1 fruit fly cellular context compared by ENCODE assay signal in the genomic region with DNA sequence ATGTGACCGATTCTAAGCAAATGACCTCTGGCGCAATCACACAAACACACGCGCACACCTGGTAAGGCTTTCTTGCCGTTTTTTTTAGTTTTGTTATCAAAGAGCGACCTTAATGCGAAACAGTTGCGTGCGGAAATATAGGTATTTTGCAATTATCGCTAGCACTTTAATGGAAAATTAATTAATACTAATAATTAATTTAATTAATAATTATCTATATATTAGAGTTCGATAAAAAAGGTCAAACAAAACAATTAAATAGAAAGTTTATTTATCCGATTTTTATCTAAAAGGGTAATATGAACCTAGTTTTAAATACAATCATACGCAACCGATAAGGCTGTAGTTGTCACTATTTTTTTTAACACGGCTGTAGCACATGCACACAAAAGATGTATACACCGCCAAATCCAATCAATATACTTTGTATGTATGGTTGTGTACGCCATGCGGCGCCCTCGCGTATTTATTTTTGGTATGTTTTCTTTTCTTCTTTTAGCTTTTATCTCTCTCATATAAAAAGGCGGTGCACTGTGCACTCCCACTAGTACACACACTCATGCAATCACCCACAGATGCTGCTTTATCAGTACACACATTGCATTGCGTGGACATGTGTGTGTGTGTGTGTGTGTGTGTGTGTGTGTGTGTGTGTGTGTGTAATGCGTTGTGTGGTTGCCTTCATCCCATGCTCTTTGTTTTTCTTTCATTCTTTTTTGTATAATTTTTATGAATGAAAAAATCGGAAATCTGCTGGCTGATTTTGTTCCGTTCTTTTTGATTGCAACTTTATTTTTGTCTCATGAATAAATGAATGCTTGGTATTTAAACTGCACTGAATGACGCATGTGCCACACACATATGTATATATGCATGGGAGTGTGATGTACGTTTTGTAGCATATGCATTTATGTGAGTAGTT.
TF ChIP-seq lines count a peak whose summit lies in the region.

No protein-coding gene starts in this region.

TF ChIP-seq in whole organism, embryonic, 481 proteins besides CTCF, POLR2A, EP300 and RAD21 (continued from another document and continues in another):
- peak; percentile 9 for TF ChIP-seq CG10543 (GFP tag; optimal IDR thresholded peaks at IDR 0.05; lab: Kevin White, UChicago)
- no peak for TF ChIP-seq Lim3 (GFP tag; IDR thresholded peaks at IDR 0.05; lab: Robert Waterston, UW)
- TF ChIP-seq CG14441 (GFP tag; IDR thresholded peaks at IDR 0.05; lab: Robert Waterston, UW), result peak; percentile 42; the same call in 1 of the 2 replicates
- no peak for TF ChIP-seq unc-4 (GFP tag; IDR thresholded peaks at IDR 0.05; lab: Robert Waterston, UW; ENCODE audit: partially characterized antibody)
- no peak for TF ChIP-seq CG17568 (GFP tag; optimal IDR thresholded peaks at IDR 0.05; lab: Kevin White, UChicago)
- TF ChIP-seq unpg (GFP tag; optimal IDR thresholded peaks at IDR 0.05; lab: Kevin White, UChicago), result peak; percentile 79
- peak; percentile 41 for TF ChIP-seq run (tag; optimal IDR thresholded peaks at IDR 0.05; lab: Kevin White, UChicago)
- no peak for TF ChIP-seq CG9609 (GFP tag; optimal IDR thresholded peaks at IDR 0.05; lab: Kevin White, UChicago)
- peak; percentile 23; the same call in 1 of the 2 replicates for TF ChIP-seq CG17328 (GFP tag; IDR thresholded peaks at IDR 0.05; lab: Robert Waterston, UW)
- no peak for TF ChIP-seq Atf6 (GFP tag; IDR thresholded peaks at IDR 0.05; lab: Robert Waterston, UW)
- peak; percentile 52 for TF ChIP-seq CG10147 (GFP tag; optimal IDR thresholded peaks at IDR 0.05; lab: Kevin White, UChicago)
- TF ChIP-seq Sox100B (GFP tag; optimal IDR thresholded peaks at IDR 0.05; lab: Kevin White, UChicago), result peak; percentile 84
- 0 out of 2 replicates have a peak, but pooled peaks have one; percentile 10 for TF ChIP-seq Ada2b (GFP tag; IDR thresholded peaks at IDR 0.05; lab: Robert Waterston, UW)
- TF ChIP-seq CG16863 (GFP tag; optimal IDR thresholded peaks at IDR 0.05; lab: Kevin White, UChicago), result no peak
- TF ChIP-seq HmgZ (tag; optimal IDR thresholded peaks at IDR 0.05; lab: Kevin White, UChicago), result no peak
- peak; percentile 15 for TF ChIP-seq B-H2 (GFP tag; optimal IDR thresholded peaks at IDR 0.05; lab: Kevin White, UChicago)
- no peak for TF ChIP-seq Gsc (GFP tag; IDR thresholded peaks at IDR 0.05; lab: Robert Waterston, UW)
- peak; percentile 52 for TF ChIP-seq fd3F (GFP tag; optimal IDR thresholded peaks at IDR 0.05; lab: Kevin White, UChicago)
- peak in 1 of 2 experiments; percentile 86 for TF ChIP-seq Hr51 (GFP tag; optimal IDR thresholded peaks at IDR 0.05; lab: Kevin White, UChicago)
- peak; percentile 31 for TF ChIP-seq CG4820 (GFP tag; optimal IDR thresholded peaks at IDR 0.05; lab: Kevin White, UChicago)
- TF ChIP-seq amos (GFP tag; IDR thresholded peaks at IDR 0.05; lab: Robert Waterston, UW; ENCODE audit: partially characterized antibody), result no peak
- no peak for TF ChIP-seq NK7.1 (GFP tag; optimal IDR thresholded peaks at IDR 0.05; lab: Kevin White, UChicago)
- no peak for TF ChIP-seq Side (GFP tag; optimal IDR thresholded peaks at IDR 0.05; lab: Kevin White, UChicago)
- no peak for TF ChIP-seq CG8944 (GFP tag; optimal IDR thresholded peaks at IDR 0.05; lab: Kevin White, UChicago)
- TF ChIP-seq dysf (GFP tag; IDR thresholded peaks at IDR 0.05; lab: Robert Waterston, UW), result peak; percentile 73; the same call in 2 of the 3 replicates
- peak; percentile 72 for TF ChIP-seq CG6813 (GFP tag; optimal IDR thresholded peaks at IDR 0.05; lab: Kevin White, UChicago)
- TF ChIP-seq CG17802 (tag; optimal IDR thresholded peaks at IDR 0.05; lab: Kevin White, UChicago), result no peak
- no peak for TF ChIP-seq pum (GFP tag; optimal IDR thresholded peaks at IDR 0.05; lab: Kevin White, UChicago)
- peak; percentile 53 for TF ChIP-seq az2 (GFP tag; optimal IDR thresholded peaks at IDR 0.05; lab: Kevin White, UChicago)
- TF ChIP-seq Drgx (GFP tag; IDR thresholded peaks at IDR 0.05; lab: Robert Waterston, UW), result peak; percentile 22; the same call in 1 of the 2 replicates
- TF ChIP-seq H15 (GFP tag; IDR thresholded peaks at IDR 0.05; lab: Robert Waterston, UW), result no peak
- TF ChIP-seq CG4404 (GFP tag; IDR thresholded peaks at IDR 0.05; lab: Robert Waterston, UW), result no peak
- no peak for TF ChIP-seq CG8290 (GFP tag; optimal IDR thresholded peaks at IDR 0.05; lab: Kevin White, UChicago)
- TF ChIP-seq CG8290 (tag; optimal IDR thresholded peaks at IDR 0.05; lab: Kevin White, UChicago), result no peak
- TF ChIP-seq CG31224 (GFP tag; IDR thresholded peaks at IDR 0.05; lab: Robert Waterston, UW), result no peak
- peak in 1 of 2 experiments; percentile 46 for TF ChIP-seq eve (GFP tag; optimal IDR thresholded peaks at IDR 0.05; lab: Kevin White, UChicago)
- peak; percentile 72 for TF ChIP-seq CG17385 (GFP tag; optimal IDR thresholded peaks at IDR 0.05; lab: Kevin White, UChicago)
- no peak for TF ChIP-seq ken (GFP tag; IDR thresholded peaks at IDR 0.05; lab: Robert Waterston, UW)
- no peak for TF ChIP-seq CG13287 (GFP tag; IDR thresholded peaks at IDR 0.05; lab: Robert Waterston, UW; ENCODE audit: partially characterized antibody)
- peak; percentile 52 for TF ChIP-seq onecut (GFP tag; IDR thresholded peaks at IDR 0.05; lab: Robert Waterston, UW)
- no peak for TF ChIP-seq Hmr (GFP tag; optimal IDR thresholded peaks at IDR 0.05; lab: Kevin White, UChicago)
- TF ChIP-seq ttk (GFP tag; IDR thresholded peaks at IDR 0.05; lab: Robert Waterston, UW), result peak; percentile 32; the same call in 1 of the 2 replicates
- TF ChIP-seq CG1647 (GFP tag; optimal IDR thresholded peaks at IDR 0.05; lab: Kevin White, UChicago), result no peak
- TF ChIP-seq CG18599 (GFP tag; optimal IDR thresholded peaks at IDR 0.05; lab: Kevin White, UChicago), result no peak
- no peak for TF ChIP-seq CG7963 (GFP tag; IDR thresholded peaks at IDR 0.05; lab: Robert Waterston, UW; ENCODE audit: partially characterized antibody)
- no peak for TF ChIP-seq crc (GFP tag; optimal IDR thresholded peaks at IDR 0.05; lab: Kevin White, UChicago)
- TF ChIP-seq HHEX (GFP tag; optimal IDR thresholded peaks at IDR 0.05; lab: Kevin White, UChicago), result peak; percentile 59
- no peak for TF ChIP-seq pros (GFP tag; optimal IDR thresholded peaks at IDR 0.05; lab: Kevin White, UChicago)
- peak; percentile 65 for TF ChIP-seq CG9437 (GFP tag; optimal IDR thresholded peaks at IDR 0.05; lab: Kevin White, UChicago)
- no peak for TF ChIP-seq stwl (tag; optimal IDR thresholded peaks at IDR 0.05; lab: Kevin White, UChicago)
- no peak for TF ChIP-seq CG4328 (GFP tag; optimal IDR thresholded peaks at IDR 0.05; lab: Kevin White, UChicago)
- TF ChIP-seq emc (GFP tag; optimal IDR thresholded peaks at IDR 0.05; lab: Kevin White, UChicago), result no peak
- TF ChIP-seq esg (GFP tag; conservative IDR thresholded peaks at IDR 0.05; lab: Robert Waterston, UW), result no peak; the same call in 1 of the 2 replicates
- TF ChIP-seq wor (GFP tag; IDR thresholded peaks at IDR 0.05; lab: Robert Waterston, UW), result peak; percentile 53
- peak; percentile 15 for TF ChIP-seq scrt (GFP tag; optimal IDR thresholded peaks at IDR 0.05; lab: Kevin White, UChicago)
- peak; percentile 7 for TF ChIP-seq Nf-YC (tag; optimal IDR thresholded peaks at IDR 0.05; lab: Kevin White, UChicago)
- no peak for TF ChIP-seq otp (GFP tag; IDR thresholded peaks at IDR 0.05; lab: Robert Waterston, UW)
- TF ChIP-seq sens (GFP tag; lab: Kevin White, UChicago), result peak; percentile 86
- no peak for TF ChIP-seq CG7745 (tag; optimal IDR thresholded peaks at IDR 0.05; lab: Kevin White, UChicago)
- no peak for TF ChIP-seq Dfd (GFP tag; optimal IDR thresholded peaks at IDR 0.05; lab: Kevin White, UChicago)
- peak; percentile 31; the same call in 1 of the 2 replicates for TF ChIP-seq slbo (GFP tag; IDR thresholded peaks at IDR 0.05; lab: Robert Waterston, UW)
- no peak for TF ChIP-seq Elba2 (GFP tag; optimal IDR thresholded peaks at IDR 0.05; lab: Kevin White, UChicago)
- no peak for TF ChIP-seq sna (GFP tag; IDR thresholded peaks at IDR 0.05; lab: Robert Waterston, UW; ENCODE audit: partially characterized antibody)
- TF ChIP-seq zen (tag; optimal IDR thresholded peaks at IDR 0.05; lab: Kevin White, UChicago), result peak; percentile 23
- TF ChIP-seq aop (GFP tag; IDR thresholded peaks at IDR 0.05; lab: Robert Waterston, UW), result no peak
- TF ChIP-seq CG11723 (GFP tag; optimal IDR thresholded peaks at IDR 0.05; lab: Kevin White, UChicago), result peak; percentile 19
- peak; percentile 75 for TF ChIP-seq row (GFP tag; IDR thresholded peaks at IDR 0.05; lab: Robert Waterston, UW)
- TF ChIP-seq CG18476 (GFP tag; optimal IDR thresholded peaks at IDR 0.05; lab: Kevin White, UChicago), result no peak
- no peak for TF ChIP-seq Myb (GFP tag; optimal IDR thresholded peaks at IDR 0.05; lab: Kevin White, UChicago)
- TF ChIP-seq Mrtf (GFP tag; IDR thresholded peaks at IDR 0.05; lab: Robert Waterston, UW), result no peak; the same call in 2 of the 3 replicates
- TF ChIP-seq CG3995 (GFP tag; optimal IDR thresholded peaks at IDR 0.05; lab: Kevin White, UChicago), result no peak
- peak; percentile 55 for TF ChIP-seq nerfin-1 (tag; optimal IDR thresholded peaks at IDR 0.05; lab: Kevin White, UChicago)
- peak; percentile 62 for TF ChIP-seq Hr3 (GFP tag; optimal IDR thresholded peaks at IDR 0.05; lab: Kevin White, UChicago)
- no peak for TF ChIP-seq Atf3 (GFP tag; optimal IDR thresholded peaks at IDR 0.05; lab: Kevin White, UChicago)
- no peak for TF ChIP-seq Dp (GFP tag; optimal IDR thresholded peaks at IDR 0.05; lab: Kevin White, UChicago)
- no peak for TF ChIP-seq CG13624 (GFP tag; optimal IDR thresholded peaks at IDR 0.05; lab: Kevin White, UChicago)
- TF ChIP-seq Ets65A (GFP tag; lab: Kevin White, UChicago), result peak; percentile 64
- TF ChIP-seq chm (GFP tag; IDR thresholded peaks at IDR 0.05; lab: Robert Waterston, UW), result no peak
- TF ChIP-seq Oli (tag; optimal IDR thresholded peaks at IDR 0.05; lab: Kevin White, UChicago), result peak; percentile 72
- no peak for TF ChIP-seq schlank (tag; optimal IDR thresholded peaks at IDR 0.05; lab: Kevin White, UChicago)
- no peak for TF ChIP-seq fd102C (GFP tag; optimal IDR thresholded peaks at IDR 0.05; lab: Kevin White, UChicago)
- peak; percentile 17 for TF ChIP-seq CG10431 (GFP tag; optimal IDR thresholded peaks at IDR 0.05; lab: Kevin White, UChicago)
- no peak for TF ChIP-seq CG1603 (tag; optimal IDR thresholded peaks at IDR 0.05; lab: Kevin White, UChicago)
- no peak for TF ChIP-seq CG12155 (GFP tag; optimal IDR thresholded peaks at IDR 0.05; lab: Kevin White, UChicago)
- TF ChIP-seq klu (GFP tag; IDR thresholded peaks at IDR 0.05; lab: Robert Waterston, UW), result no peak; the same call in 1 of the 2 replicates
- TF ChIP-seq Max (GFP tag; optimal IDR thresholded peaks at IDR 0.05; lab: Kevin White, UChicago), result no peak
- TF ChIP-seq tll (GFP tag; optimal IDR thresholded peaks at IDR 0.05; lab: Kevin White, UChicago), result no peak
- 0 out of 2 replicates have a peak, but pooled peaks have one; percentile 20 for TF ChIP-seq CG7372 (GFP tag; IDR thresholded peaks at IDR 0.05; lab: Robert Waterston, UW)
- no peak for TF ChIP-seq CG34422 (GFP tag; IDR thresholded peaks at IDR 0.05; lab: Robert Waterston, UW)
- no peak for TF ChIP-seq cas (GFP tag; IDR thresholded peaks at IDR 0.05; lab: Robert Waterston, UW)
- no peak for TF ChIP-seq da (GFP tag; optimal IDR thresholded peaks at IDR 0.05; lab: Kevin White, UChicago)
- no peak for TF ChIP-seq fru (optimal IDR thresholded peaks at IDR 0.05; lab: Kevin White, UChicago)
- peak; percentile 81 for TF ChIP-seq sqz (GFP tag; optimal IDR thresholded peaks at IDR 0.05; lab: Kevin White, UChicago)
- TF ChIP-seq lmd (GFP tag; IDR thresholded peaks at IDR 0.05; lab: Robert Waterston, UW), result peak; percentile 59; the same call in 1 of the 2 replicates
- TF ChIP-seq CG18619 (GFP tag; optimal IDR thresholded peaks at IDR 0.05; lab: Kevin White, UChicago), result peak; percentile 59
- TF ChIP-seq luna (GFP tag; optimal IDR thresholded peaks at IDR 0.05; lab: Kevin White, UChicago), result no peak
- TF ChIP-seq slp2 (GFP tag; optimal IDR thresholded peaks at IDR 0.05; lab: Kevin White, UChicago), result no peak
- no peak for TF ChIP-seq CG12071 (GFP tag; optimal IDR thresholded peaks at IDR 0.05; lab: Kevin White, UChicago)
- TF ChIP-seq ab (GFP tag; optimal IDR thresholded peaks at IDR 0.05; lab: Kevin White, UChicago), result no peak
- peak in 1 of 2 experiments; percentile 66 for TF ChIP-seq Eip74EF (GFP tag; optimal IDR thresholded peaks at IDR 0.05; lab: Kevin White, UChicago)
- TF ChIP-seq CG2889 (GFP tag; IDR thresholded peaks at IDR 0.05; lab: Robert Waterston, UW), result no peak
- TF ChIP-seq CG10209 (GFP tag; optimal IDR thresholded peaks at IDR 0.05; lab: Kevin White, UChicago), result peak; percentile 68
- TF ChIP-seq Gug (GFP tag; IDR thresholded peaks at IDR 0.05; lab: Robert Waterston, UW), result no peak
- TF ChIP-seq hb (GFP tag; IDR thresholded peaks at IDR 0.05; lab: Robert Waterston, UW; ENCODE audit: partially characterized antibody), result no peak
- peak; percentile 53; the same call in 1 of the 2 replicates for TF ChIP-seq HLH3B (GFP tag; IDR thresholded peaks at IDR 0.05; lab: Robert Waterston, UW)
- no peak for TF ChIP-seq CG12769 (tag; optimal IDR thresholded peaks at IDR 0.05; lab: Kevin White, UChicago)
- no peak for TF ChIP-seq CG17186 (GFP tag; optimal IDR thresholded peaks at IDR 0.05; lab: Kevin White, UChicago)
- TF ChIP-seq crol (GFP tag; IDR thresholded peaks at IDR 0.05; lab: Robert Waterston, UW), result no peak
- no peak for TF ChIP-seq Trl (optimal IDR thresholded peaks at IDR 0.05; lab: Kevin White, UChicago)
- TF ChIP-seq Trl (GFP tag; optimal IDR thresholded peaks at IDR 0.05; lab: Kevin White, UChicago), result no peak
- TF ChIP-seq Atf-2 (GFP tag; optimal IDR thresholded peaks at IDR 0.05; lab: Kevin White, UChicago), result no peak
- TF ChIP-seq CG4360 (GFP tag; IDR thresholded peaks at IDR 0.05; lab: Robert Waterston, UW), result no peak
- no peak for TF ChIP-seq CG12744 (GFP tag; optimal IDR thresholded peaks at IDR 0.05; lab: Kevin White, UChicago)
- peak; percentile 71 for TF ChIP-seq Xrp1 (GFP tag; IDR thresholded peaks at IDR 0.05; lab: Robert Waterston, UW)
- TF ChIP-seq HLH4C (GFP tag; IDR thresholded peaks at IDR 0.05; lab: Robert Waterston, UW; ENCODE audit: partially characterized antibody), result no peak
- peak; percentile 64 for TF ChIP-seq CG1233 (GFP tag; optimal IDR thresholded peaks at IDR 0.05; lab: Kevin White, UChicago)
- TF ChIP-seq CG6854 (GFP tag; optimal IDR thresholded peaks at IDR 0.05; lab: Kevin White, UChicago), result no peak
- TF ChIP-seq ato (GFP tag; IDR thresholded peaks at IDR 0.05; lab: Robert Waterston, UW; ENCODE audit: partially characterized antibody), result no peak
- no peak for TF ChIP-seq D (optimal IDR thresholded peaks at IDR 0.05; lab: Kevin White, UChicago)
- peak; percentile 47 for TF ChIP-seq D (GFP tag; optimal IDR thresholded peaks at IDR 0.05; lab: Kevin White, UChicago)
- no peak for TF ChIP-seq yki (optimal IDR thresholded peaks at IDR 0.05; lab: Kevin White, UChicago)
- TF ChIP-seq CG3838 (GFP tag; optimal IDR thresholded peaks at IDR 0.05; lab: Kevin White, UChicago), result no peak
